Worm (Caenorhabditis elegans) whole organism, early embryonic: Measurements from ENCODE around the gene aaim-1.

ENCODE experiments used
- B0310.2 ChIP-seq: sonication (generic microtip); optimal IDR thresholded peaks from 2 replicates; lab custom pipeline; 2016; ENCODE audit warnings: mild to moderate bottlenecking, missing genetic modification characterization, missing compliant biosample characterization
- aly-1 ChIP-seq: sonication (generic microtip); optimal IDR thresholded peaks from 2 replicates; lab custom pipeline; 2016; ENCODE audit warnings: missing genetic modification characterization, missing compliant biosample characterization
- ama-1 ChIP-seq: fragments of 150-350 bp; optimal IDR thresholded peaks from 2 replicates; lab custom pipeline; 2014
- ceh-13 ChIP-seq: fragments of 200-800 bp; sonication (Bioruptor generic); optimal IDR thresholded peaks from 2 replicates; lab custom pipeline; 2018; ENCODE audit warnings: mild to moderate bottlenecking, missing genetic modification characterization, missing compliant biosample characterization
- ceh-36 ChIP-seq: sonication (generic microtip); optimal IDR thresholded peaks from 2 replicates; lab custom pipeline; 2016; ENCODE audit warnings: missing genetic modification characterization, inconsistent platforms, missing compliant biosample characterization
- ets-7 ChIP-seq: sonication (generic microtip); optimal IDR thresholded peaks from 2 replicates; lab custom pipeline; 2016; ENCODE audit warnings: missing genotype, missing genetic modification characterization, missing compliant biosample characterization
- flt-1 ChIP-seq: fragments of 200-800 bp; sonication (Bioruptor generic); IDR thresholded peaks from 2 replicates; pipeline ENCODE4 v1.3.6; 2022; ENCODE audit warnings: missing genetic modification characterization, missing compliant biosample characterization
- hnd-1 ChIP-seq: sonication (generic microtip); optimal IDR thresholded peaks from 2 replicates; lab custom pipeline; 2016; ENCODE audit warnings: missing genetic modification characterization, missing compliant biosample characterization
- scrt-1 ChIP-seq: fragments of 200-800 bp; sonication (Bioruptor generic); IDR thresholded peaks from 2 replicates; pipeline ENCODE4 v1.3.6; 2022; ENCODE audit warnings: missing genetic modification characterization, missing compliant biosample characterization
- sea-1 ChIP-seq: fragments of 200-800 bp; sonication (Bioruptor generic); conservative IDR thresholded peaks from 2 replicates; pipeline ENCODE4 v1.3.6; 2022; ENCODE audit warnings: missing genetic modification characterization, missing compliant biosample characterization
- tbx-11 ChIP-seq: fragments of 200-800 bp; sonication (Bioruptor generic); IDR thresholded peaks from 2 replicates; pipeline ENCODE4 v1.3.6; 2022; ENCODE audit warnings: missing genetic modification characterization, missing compliant biosample characterization
- tbx-37 ChIP-seq: fragments of 200-800 bp; sonication (Bioruptor generic); conservative IDR thresholded peaks from 2 replicates; pipeline ENCODE4 v1.3.6; 2022; ENCODE audit warnings: missing genetic modification reagents, missing genetic modification characterization, missing compliant biosample characterization

ce11 chrX:6551679-6552078 lies 10.5 kb downstream of the aaim-1 start:
- TF ChIP-seq ceh-13 (no peak), B0310.2 (tag; lab: Kevin White, UChicago) (no peak), sea-1 (no peak), tbx-37 (GFP tag; lab: Robert Waterston, UW) (no peak), ama-1 (lab: Kevin White, UChicago) (no peak), flt-1 (GFP tag; lab: Robert Waterston, UW) (no peak), hnd-1 (no peak), ceh-36 (tag; lab: Kevin White, UChicago) (no peak), aly-1 (tag; lab: Kevin White, UChicago) (no peak), scrt-1 (no peak), tbx-11 (GFP tag; lab: Robert Waterston, UW) (no peak), ets-7 (tag; lab: Kevin White, UChicago) (no peak)
